Worm (Caenorhabditis elegans): ENCODE data around the gene F54D1.1.
"Not testable (repeated sequence)": the region's sequence is repeated elsewhere in the genome, so short reads cannot be mapped to it uniquely, and the experiment has no call there.

Gene F54D1.1

ce11 chrIV:11260544-11261227, 949 bp upstream of the F54D1.1 start, which contains the start of gene C05C12.5:
TSS of gene C05C12.5 (minus strand) at chrIV:11261185.
- TF ChIP-seq sea-2 (GFP tag; IDR thresholded peaks at IDR 0.05): no peak
- TF ChIP-seq snpc-1.1 (tag; optimal IDR thresholded peaks at IDR 0.05; ENCODE audit: insufficient read depth): no peak

- TF ChIP-seq ztf-22 (GFP tag; optimal IDR thresholded peaks at IDR 0.05); lir-1 (GFP tag; conservative IDR thresholded peaks at IDR 0.05); F57A8.1 (GFP tag; optimal IDR thresholded peaks at IDR 0.05): not testable (repeated sequence)
These were observed 1.5 kb downstream of the F54D1.1 start, which contains the start of gene col-126 for ce11 chrIV:11263101-11263500. TSS of gene col-126 (plus strand) at chrIV:11263401.

DNA sequence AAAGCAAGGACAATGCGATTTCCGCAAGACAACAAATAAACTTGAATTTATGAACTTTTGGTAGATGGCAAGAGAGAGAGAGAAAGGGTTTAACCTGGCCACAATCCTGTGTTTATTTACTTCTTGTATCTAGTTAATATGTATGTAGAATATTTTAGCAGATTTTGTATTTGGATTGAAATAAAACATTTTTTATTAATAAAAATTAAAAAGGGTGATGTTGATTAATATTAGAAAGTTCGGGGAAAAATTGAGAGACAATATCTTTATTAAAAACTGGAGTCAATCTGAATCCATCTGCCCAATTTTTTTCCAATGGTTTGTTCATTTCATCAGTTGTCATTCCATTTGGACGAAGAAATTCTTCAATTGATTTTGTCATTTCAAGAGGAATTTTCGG, 4.5 kb downstream of the F54D1.1 start, which contains the start of gene col-127:
col-127 (minus strand) TSS at position 101 of the 400 bp plus-strand sequence.
- TF ChIP-seq hrde-1 (tag; optimal IDR thresholded peaks at IDR 0.05; ENCODE audit: borderline replicate concordance) (no peak), repo-1 (tag; optimal IDR thresholded peaks at IDR 0.05) (no peak), F57A8.1 (GFP tag; optimal IDR thresholded peaks at IDR 0.05) (no peak), lag-1 (GFP tag; IDR thresholded peaks at IDR 0.05) (no peak), F39B2.1 (GFP tag; IDR thresholded peaks at IDR 0.05) (no peak)

ce11 chrIV:11269483-11269882, 7.8 kb downstream of the F54D1.1 start:
- TF ChIP-seq ztf-22 (GFP tag; optimal IDR thresholded peaks at IDR 0.05) (no peak), fkh-3 (tag; optimal IDR thresholded peaks at IDR 0.05) (no peak), hlh-12 (tag; optimal IDR thresholded peaks at IDR 0.05) (no peak)

ce11 chrIV:11271262-11271661, 9.6 kb downstream of the F54D1.1 start, which contains the start of gene nhr-7:
TSS of gene nhr-7 (minus strand) at chrIV:11271362.
- no peak for TF ChIP-seq lin-54 (GFP tag; optimal IDR thresholded peaks at IDR 0.05)

ce11 chrIV:11273151-11273550, 11.5 kb downstream of the F54D1.1 start, which contains the start of gene gtl-2:
TSS of gene gtl-2 (plus strand) at chrIV:11273451.
- TF ChIP-seq pha-4 (tag; optimal IDR thresholded peaks at IDR 0.05) (no peak), aptf-2 (GFP tag; conservative IDR thresholded peaks at IDR 0.05) (no peak), T26A5.8 (tag; optimal IDR thresholded peaks at IDR 0.05) (no peak), nhr-90 (tag; optimal IDR thresholded peaks at IDR 0.05) (no peak), ZK185.1 (tag; optimal IDR thresholded peaks at IDR 0.05; ENCODE audit: poor library complexity, severe bottlenecking) (no peak), B0261.1 (tag; optimal IDR thresholded peaks at IDR 0.05) (no peak), atf-7 (tag; optimal IDR thresholded peaks at IDR 0.05) (no peak), nfya-1 (tag; optimal IDR thresholded peaks at IDR 0.05; ENCODE audit: borderline replicate concordance, insufficient read depth) (no peak), hsf-1 (GFP tag; IDR thresholded peaks at IDR 0.05) (no peak), lsy-27 (tag; optimal IDR thresholded peaks at IDR 0.05; ENCODE audit: borderline replicate concordance, insufficient read depth) (no peak), repo-1 (tag; optimal IDR thresholded peaks at IDR 0.05) (no peak), bed-1 (GFP tag; IDR thresholded peaks at IDR 0.05) (no peak)

ce11 chrIV:11276026-11276425, 14.4 kb downstream of the F54D1.1 start:
- TF ChIP-seq fkh-3 (tag; optimal IDR thresholded peaks at IDR 0.05): no peak
- no peak for TF ChIP-seq Y79H2A.3 (GFP tag; conservative IDR thresholded peaks at IDR 0.05)
- no peak for TF ChIP-seq mes-4 (tag; optimal IDR thresholded peaks at IDR 0.05)
- TF ChIP-seq mcd-1 (GFP tag; IDR thresholded peaks at IDR 0.05): no peak
- TF ChIP-seq lag-1 (GFP tag; IDR thresholded peaks at IDR 0.05): no peak
- TF ChIP-seq madf-8 (GFP tag; conservative IDR thresholded peaks at IDR 0.05): no peak
